Fruit fly (Drosophila melanogaster) whole organism, wandering third instar larva: ENCODE measurements around the gene CG8003.

Experiments
- brk ChIP-seq: fragments of 200-800 bp; sonication (Bioruptor generic); optimal IDR thresholded peaks from 2 replicates; lab custom pipeline; 2016; ENCODE audit warnings: missing biosample characterization, mild to moderate bottlenecking, missing genetic modification characterization
- dsf ChIP-seq: sonication (Bioruptor generic); optimal IDR thresholded peaks from 2 replicates; lab custom pipeline; 2016; ENCODE audit warnings: missing biosample characterization, missing genetic modification characterization, borderline replicate concordance
- h ChIP-seq: fragments of 200-800 bp; sonication (Bioruptor generic); optimal IDR thresholded peaks from 3 replicates; lab custom pipeline; 2016; ENCODE audit warnings: missing biosample characterization, mild to moderate bottlenecking, missing genetic modification characterization
- lola ChIP-seq: fragments of >200 bp; optimal IDR thresholded peaks from 2 replicates; lab custom pipeline; 2017; ENCODE audit warnings: missing biosample characterization, missing genetic modification characterization
- psq ChIP-seq: fragments of 200-800 bp; sonication (Bioruptor generic); optimal IDR thresholded peaks from 3 replicates; lab custom pipeline; 2017; ENCODE audit warnings: missing biosample characterization, mild to moderate bottlenecking, missing genetic modification characterization, moderate library complexity

dm6 chr3L:10709132-10709531, 47.9 kb downstream of the CG8003 start:
- TF ChIP-seq psq (GFP tag; lab: Kevin White, UChicago) (peak; percentile 18), brk (no peak), lola (no peak), dsf (GFP tag; lab: Kevin White, UChicago) (no peak), h (GFP tag; lab: Kevin White, UChicago) (peak; percentile 12)
